Fruit fly (Drosophila melanogaster): Measurements from ENCODE around the gene CG45099.
A peak's percentile ranks its signal among the peaks of the same experiment; 100 is the strongest.

Gene CG45099

DNA sequence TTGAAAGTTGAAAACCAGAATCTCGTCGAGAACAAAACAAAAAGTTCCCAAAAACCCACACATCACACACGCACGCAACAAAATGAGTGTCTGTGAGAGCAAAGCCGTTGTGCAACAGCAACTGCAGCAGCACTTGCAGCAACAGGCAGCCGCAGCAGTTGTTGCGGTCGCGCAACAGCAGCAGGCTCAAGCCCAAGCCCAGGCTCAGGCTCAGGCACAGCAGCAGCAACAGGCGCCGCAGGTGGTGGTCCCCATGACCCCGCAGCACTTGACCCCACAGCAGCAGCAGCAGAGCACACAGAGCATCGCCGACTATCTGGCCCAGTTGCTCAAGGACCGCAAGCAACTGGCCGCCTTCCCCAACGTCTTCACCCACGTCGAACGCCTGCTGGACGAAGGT, 8.9 kb upstream of the CG45099 start:
- TF ChIP-seq CG8478 (optimal IDR thresholded peaks at IDR 0.05), result no peak
- no peak for TF ChIP-seq CTCF (optimal IDR thresholded peaks at IDR 0.05)

DNA sequence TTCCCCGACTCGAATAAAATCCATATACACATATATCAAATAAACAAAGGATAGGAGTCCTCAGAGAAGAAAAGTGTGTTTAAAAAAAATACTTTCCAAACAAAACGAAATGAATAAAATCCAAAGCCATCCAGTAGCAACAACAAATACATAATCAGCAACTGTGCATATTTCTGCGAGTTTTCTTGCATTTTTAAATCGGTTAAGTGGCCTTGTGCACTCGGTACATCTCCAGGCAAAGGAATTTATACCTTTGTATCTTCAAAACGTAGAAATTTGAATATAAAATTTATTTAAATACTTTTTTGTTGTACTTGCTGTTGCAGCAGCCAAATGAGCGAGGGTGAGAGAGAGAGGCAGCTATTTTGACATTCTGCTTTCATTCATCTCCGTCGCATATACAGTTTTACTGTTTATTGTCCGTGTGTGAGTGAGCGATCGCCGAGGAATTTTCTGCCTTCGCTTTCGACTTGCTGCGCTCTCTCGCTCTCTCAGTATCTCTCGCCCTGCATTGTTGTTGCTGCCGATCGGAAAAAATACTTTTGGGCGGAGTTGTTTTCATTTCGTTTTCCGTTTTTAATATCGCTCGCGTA, 8.3 kb upstream of the CG45099 start:
- TF ChIP-seq CTCF (optimal IDR thresholded peaks at IDR 0.05) (no peak), CG8478 (optimal IDR thresholded peaks at IDR 0.05) (no peak)

DNA sequence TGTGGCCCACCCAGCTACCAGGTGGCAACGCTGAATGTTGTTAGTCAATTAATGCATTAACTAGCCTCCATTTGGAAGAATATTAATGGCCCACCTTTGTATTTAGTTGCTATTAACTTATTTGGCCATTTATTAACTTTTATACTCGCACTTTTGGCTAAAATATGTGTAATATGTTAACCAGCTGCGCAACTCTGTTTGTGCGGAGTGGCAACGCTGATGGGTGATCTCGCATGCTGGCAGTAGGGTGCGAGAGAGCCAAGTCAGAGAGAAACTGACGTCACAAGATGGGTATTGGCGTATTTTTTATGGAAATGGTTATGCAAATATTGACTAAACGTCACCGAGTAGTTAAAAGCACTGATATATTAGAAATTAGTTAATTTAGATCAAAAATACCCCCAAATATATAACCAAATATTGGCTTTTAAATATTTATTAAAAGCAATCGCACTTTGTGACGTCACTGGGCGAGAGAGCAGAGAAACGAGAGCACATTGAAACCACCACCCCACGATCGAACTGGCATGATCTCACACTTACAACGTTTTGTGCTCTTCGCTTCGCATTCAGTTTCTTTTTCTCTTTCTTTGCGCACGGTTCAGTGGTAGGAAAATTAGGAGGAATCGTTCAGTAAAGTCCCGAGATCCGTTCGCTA, 7.7 kb upstream of the CG45099 start, which contains the start of gene how:
Gene how, plus strand, starts transcription at position 567 of the 658 bp plus-strand sequence.
- TF ChIP-seq CTCF (optimal IDR thresholded peaks at IDR 0.05) (peak in 1 of 2 experiments; percentile 52), CG8478 (optimal IDR thresholded peaks at IDR 0.05) (no peak)

dm6 chr3R:22040400-22040799, 6.3 kb upstream of the CG45099 start:
- TF ChIP-seq CG8478 (optimal IDR thresholded peaks at IDR 0.05) (no peak), CTCF (optimal IDR thresholded peaks at IDR 0.05) (no peak)

DNA sequence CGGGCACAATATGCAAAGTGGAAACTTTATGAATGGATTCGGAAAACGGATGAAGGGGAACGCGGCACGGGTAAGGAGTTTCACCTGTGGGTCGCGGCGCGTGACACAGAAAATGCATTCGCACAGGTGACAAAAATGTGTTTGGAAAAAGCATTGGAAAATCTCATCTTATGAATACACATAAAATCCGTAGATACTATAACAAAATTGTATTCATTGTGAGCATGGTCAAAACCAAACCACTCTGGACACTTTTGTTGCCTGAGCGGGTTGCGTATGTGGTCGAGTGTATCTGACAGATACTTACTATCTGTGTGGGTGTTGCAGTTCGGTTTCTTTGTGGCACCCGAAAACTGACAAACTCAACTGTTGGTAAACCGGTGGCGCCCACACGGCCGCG, 5.4 kb upstream of the CG45099 start:
- TF ChIP-seq CG8478 (optimal IDR thresholded peaks at IDR 0.05), result no peak
- TF ChIP-seq CTCF (optimal IDR thresholded peaks at IDR 0.05), result no peak

DNA sequence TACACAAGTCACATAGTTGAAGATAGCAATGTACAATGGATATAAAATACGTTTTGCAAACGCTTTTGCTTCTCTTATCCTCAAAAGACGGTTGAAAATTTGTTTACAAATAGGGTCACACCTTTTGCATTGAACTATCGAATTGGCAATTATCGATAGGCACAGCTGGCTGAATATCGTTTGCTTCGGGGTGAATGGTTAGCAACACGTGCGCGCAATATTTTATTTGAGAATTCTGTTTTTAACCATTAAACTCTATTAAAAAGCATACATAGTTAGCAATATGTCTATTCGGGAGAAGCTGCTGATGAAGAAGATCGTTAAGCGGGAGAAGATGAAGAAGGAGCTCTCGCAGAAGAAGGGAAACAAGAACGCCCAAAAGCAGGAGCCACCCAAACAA, 1.5 kb upstream of the CG45099 start:
- TF ChIP-seq CG8478 (optimal IDR thresholded peaks at IDR 0.05), result no peak
- TF ChIP-seq CTCF (optimal IDR thresholded peaks at IDR 0.05), result peak in 1 of 2 experiments; percentile 26

- TF ChIP-seq CG8478 (optimal IDR thresholded peaks at IDR 0.05) (no peak), CTCF (optimal IDR thresholded peaks at IDR 0.05) (no peak)
Observed at dm6 chr3R:22031738-22032137, 2.3 kb downstream of the CG45099 start, which contains the start of gene CG13409. Gene CG13409, minus strand, starts transcription at chr3R:22031900.

DNA sequence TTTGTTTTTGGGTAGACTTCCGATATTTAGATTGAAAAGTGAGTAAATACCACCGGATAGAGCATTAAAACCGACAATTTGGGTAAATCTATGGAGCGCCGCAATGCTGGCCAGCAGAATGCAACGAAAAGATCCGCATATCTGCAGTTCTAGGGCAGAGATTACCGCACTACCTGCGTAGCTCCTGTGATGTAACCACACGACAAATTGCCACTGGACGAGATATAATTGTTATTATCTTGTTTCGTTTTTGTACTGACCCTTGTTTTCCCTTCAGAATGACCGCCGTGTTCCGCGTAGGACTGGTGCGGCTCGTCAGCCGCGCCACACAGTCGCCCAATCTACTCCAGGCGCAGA, 6.4 kb downstream of the CG45099 start:
- TF ChIP-seq CTCF (optimal IDR thresholded peaks at IDR 0.05) (no peak), CG8478 (optimal IDR thresholded peaks at IDR 0.05) (no peak)

DNA sequence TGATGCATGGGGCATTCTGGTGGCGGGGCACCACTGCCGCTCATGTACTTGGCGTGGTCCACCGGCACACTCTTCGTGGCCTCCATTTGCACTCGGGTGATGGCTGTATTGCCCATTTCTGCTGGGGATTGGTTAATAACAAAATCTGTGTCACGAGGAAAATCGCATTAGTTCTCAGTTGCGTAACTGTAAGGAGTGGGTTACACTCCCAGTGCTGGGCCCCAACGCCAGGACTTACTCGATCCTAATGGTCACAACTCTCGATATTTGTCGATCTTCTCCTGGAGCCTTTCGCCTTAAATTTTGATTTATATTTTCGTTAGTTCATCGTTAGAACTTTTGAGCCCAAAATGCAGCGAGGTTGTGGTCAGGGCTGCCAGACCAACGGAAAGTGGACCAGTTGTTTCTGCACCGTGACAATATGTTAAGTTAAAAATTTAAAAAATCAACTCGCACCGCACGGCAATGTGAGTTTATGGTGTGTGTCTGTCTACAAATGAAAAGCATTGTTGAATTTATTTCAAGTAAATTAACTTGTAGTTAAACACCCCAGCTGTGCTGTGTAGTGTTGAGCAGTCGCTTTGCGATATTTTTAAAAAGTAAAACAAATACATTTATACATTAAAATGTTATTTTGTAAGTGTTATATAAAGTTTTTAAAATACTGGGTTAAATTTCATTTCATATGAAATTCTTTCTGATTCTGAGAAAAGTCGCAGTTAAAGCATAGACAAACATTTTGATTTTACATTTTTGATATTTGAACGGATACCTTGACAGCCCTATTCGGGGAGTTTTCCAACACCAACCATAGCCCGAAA, 7.0 kb downstream of the CG45099 start, which contains the start of the genes Cchl and ND-42:
Gene Cchl, minus strand, starts transcription at position 559 of the 821 bp plus-strand sequence.
Gene ND-42, plus strand, starts transcription at position 788 of the 821 bp plus-strand sequence.
- TF ChIP-seq CG8478 (optimal IDR thresholded peaks at IDR 0.05) (no peak), CTCF (optimal IDR thresholded peaks at IDR 0.05) (no peak)

- no peak for TF ChIP-seq CG8478 (optimal IDR thresholded peaks at IDR 0.05)
- TF ChIP-seq CTCF (optimal IDR thresholded peaks at IDR 0.05), result no peak
Observed at dm6 chr3R:22025320-22025719, 8.8 kb downstream of the CG45099 start, which contains the start of gene CG6028. Gene CG6028, minus strand, starts transcription at chr3R:22025506.

DNA sequence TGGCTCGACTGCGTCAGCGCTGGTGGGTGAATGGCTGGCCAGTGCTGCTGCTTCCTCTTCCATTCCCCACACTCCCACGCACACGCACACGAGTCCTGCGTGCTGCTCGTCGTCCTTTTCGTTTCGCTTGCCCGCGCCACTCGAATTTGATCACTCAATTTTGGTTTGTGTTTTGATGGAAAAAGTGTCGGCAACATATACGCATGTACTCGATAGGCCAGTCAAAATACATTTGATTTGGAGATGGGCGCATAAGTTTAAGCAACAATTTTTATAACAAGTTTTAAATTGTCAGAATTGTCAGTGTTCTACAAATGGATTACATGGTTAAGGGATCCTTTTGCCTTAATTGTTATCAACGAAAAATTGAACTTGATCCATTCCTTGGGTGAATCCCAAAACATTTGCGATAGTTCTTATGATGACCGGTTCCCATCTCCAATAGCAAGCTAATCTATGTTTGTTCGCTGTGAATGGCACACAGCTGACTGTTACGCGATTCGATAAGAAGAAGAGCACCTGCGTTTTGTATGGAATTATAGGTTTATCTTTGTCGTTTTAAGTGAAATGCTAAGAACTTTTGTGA, 11.0 kb downstream of the CG45099 start, which contains the start of the genes Mitofilin and mRpL35:
Gene Mitofilin, minus strand, starts transcription at position 295 of the 586 bp plus-strand sequence.
Gene mRpL35, plus strand, starts transcription at position 487 of the 586 bp plus-strand sequence.
- TF ChIP-seq CG8478 (optimal IDR thresholded peaks at IDR 0.05) (no peak), CTCF (optimal IDR thresholded peaks at IDR 0.05) (no peak)

dm6 chr3R:22022623-22023022, 11.5 kb downstream of the CG45099 start:
- TF ChIP-seq CTCF (optimal IDR thresholded peaks at IDR 0.05), result no peak
- no peak for TF ChIP-seq CG8478 (optimal IDR thresholded peaks at IDR 0.05)

DNA sequence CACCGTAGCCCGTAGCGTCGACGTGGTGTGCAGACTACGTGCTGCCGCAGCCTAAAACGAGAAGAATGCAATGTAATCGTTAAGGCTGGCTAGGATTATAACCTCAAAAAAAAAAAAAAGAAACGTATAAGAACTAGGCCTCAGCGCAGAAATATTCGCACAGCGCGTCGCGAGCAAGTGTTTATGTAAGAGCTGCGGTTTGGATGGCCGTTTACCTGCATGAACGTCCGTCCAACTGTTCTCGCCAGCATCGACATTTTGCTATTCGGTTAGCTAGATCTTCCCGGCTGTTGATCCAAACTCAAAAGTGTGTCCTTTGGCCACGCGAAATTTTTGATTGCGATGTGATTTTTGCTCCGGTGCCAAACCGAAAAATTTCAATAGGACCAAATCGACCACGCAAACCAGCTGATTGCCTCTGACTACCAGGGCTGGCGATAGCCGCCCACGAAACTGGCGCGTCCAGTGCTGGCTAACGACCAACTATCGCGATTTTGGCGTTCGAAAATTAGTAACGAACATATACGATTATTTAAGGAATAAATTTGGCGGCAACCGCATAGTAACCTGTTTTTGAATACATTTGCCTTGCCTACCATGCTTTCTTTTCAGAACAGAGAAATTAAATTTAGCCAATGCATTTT, 15.2 kb downstream of the CG45099 start, which contains the start of gene Idh3b:
Gene Idh3b, minus strand, starts transcription at position 606 of the 644 bp plus-strand sequence.
- TF ChIP-seq CG8478 (optimal IDR thresholded peaks at IDR 0.05), result no peak
- TF ChIP-seq CTCF (optimal IDR thresholded peaks at IDR 0.05), result peak; percentile 6 to 39

DNA sequence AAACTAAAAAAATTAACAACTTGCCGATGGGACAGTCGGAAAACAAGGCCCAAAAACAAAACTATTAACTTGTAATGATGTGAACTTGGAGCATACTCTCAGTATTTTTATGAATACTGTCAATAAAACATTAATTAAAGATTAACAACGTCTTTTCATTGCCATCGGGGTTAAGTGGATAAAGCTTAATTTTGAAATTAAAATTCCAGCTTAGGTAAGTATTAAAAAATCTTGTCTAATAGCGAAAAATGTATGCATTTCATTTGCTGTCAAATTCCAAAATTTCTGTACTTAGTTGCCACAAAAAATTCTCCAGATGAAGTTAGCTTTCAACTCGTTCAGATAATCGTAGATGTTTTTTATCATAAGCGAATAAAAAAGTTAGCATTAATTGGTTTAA, 19.7 kb downstream of the CG45099 start, which contains the start of gene Theg:
Gene Theg, plus strand, starts transcription at position 301 of the 400 bp plus-strand sequence.
- no peak for TF ChIP-seq CG8478 (optimal IDR thresholded peaks at IDR 0.05)
- no peak for TF ChIP-seq CTCF (optimal IDR thresholded peaks at IDR 0.05)

Data from S2 (cell line).